Worm (Caenorhabditis elegans): ENCODE measurements around the gene acbp-5.
A peak's percentile ranks its signal among the peaks of the same experiment; 100 is the strongest.

Gene acbp-5

DNA sequence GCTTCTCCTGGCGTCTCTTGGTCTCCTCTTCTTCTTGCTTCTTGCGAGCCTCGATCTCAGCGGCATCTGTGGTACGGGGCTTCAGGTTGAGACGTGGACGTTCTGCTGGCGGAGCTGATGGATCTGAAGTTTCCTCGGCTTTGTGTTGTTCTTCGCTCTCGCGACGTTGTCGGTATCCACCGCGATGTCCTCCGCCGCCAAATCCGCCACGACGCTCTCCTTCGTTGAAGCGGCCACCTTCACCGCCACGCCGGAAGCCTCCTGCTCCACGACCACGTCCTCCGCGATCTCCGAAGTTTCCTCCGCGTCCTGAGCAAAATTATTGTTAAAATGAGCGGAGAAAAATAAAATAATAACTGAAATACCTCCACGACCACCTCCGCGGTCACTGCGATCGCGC is 1.3 kb upstream of the acbp-5 start:
- TF ChIP-seq mcd-1 (GFP tag; IDR thresholded peaks at IDR 0.05) (0 out of 2 replicates have a peak, but pooled peaks have one; percentile 9), lin-35 (GFP tag; optimal IDR thresholded peaks at IDR 0.05) (no peak), hrde-1 (tag; optimal IDR thresholded peaks at IDR 0.05; ENCODE audit: borderline replicate concordance) (no peak), Y53G8AR.9 (GFP tag; conservative IDR thresholded peaks at IDR 0.05) (0 out of 2 replicates have a peak, but pooled peaks have one; percentile 11), chd-7 (tag; optimal IDR thresholded peaks at IDR 0.05) (no peak), zfh-2 (GFP tag; conservative IDR thresholded peaks at IDR 0.05) (peak; percentile 91), madf-8 (GFP tag; conservative IDR thresholded peaks at IDR 0.05) (no peak), ceh-58 (GFP tag; IDR thresholded peaks at IDR 0.05) (no peak), egrh-3 (GFP tag; IDR thresholded peaks at IDR 0.05) (peak; percentile 78; the same call in 1 of the 2 replicates)

DNA sequence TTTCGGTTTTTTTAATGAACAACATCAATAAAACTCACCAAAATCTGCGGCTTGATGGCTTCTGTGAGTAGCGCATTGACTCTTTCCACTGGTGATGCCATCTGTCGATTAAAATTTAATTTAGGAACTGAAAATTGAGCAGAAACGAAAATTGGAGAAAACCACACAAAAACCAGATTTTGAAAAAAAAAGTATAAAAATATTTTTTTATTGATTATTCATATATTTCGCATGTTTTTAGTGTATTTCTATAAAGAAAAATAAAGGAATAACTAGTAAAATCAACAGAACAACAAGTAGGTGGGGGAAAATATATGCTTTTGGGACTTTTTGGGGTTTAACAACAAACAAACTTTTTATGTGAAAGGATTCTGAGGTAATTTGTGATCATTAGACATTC is 739 bp upstream of the acbp-5 start, which contains the start of gene T12D8.10:
Gene T12D8.10, minus strand, starts transcription at position 101 of the 400 bp plus-strand sequence.
- TF ChIP-seq atf-7 (tag; optimal IDR thresholded peaks at IDR 0.05) (no peak), ztf-6 (GFP tag; IDR thresholded peaks at IDR 0.05) (no peak), snpc-1.3 (tag; optimal IDR thresholded peaks at IDR 0.05; ENCODE audit: insufficient read depth) (no peak), F33H1.4 (GFP tag; IDR thresholded peaks at IDR 0.05) (no peak), hsf-1 (GFP tag; IDR thresholded peaks at IDR 0.05) (no peak), nfya-2 (GFP tag; IDR thresholded peaks at IDR 0.05) (no peak), zfh-2 (GFP tag; conservative IDR thresholded peaks at IDR 0.05) (no peak), sea-2 (GFP tag; IDR thresholded peaks at IDR 0.05) (no peak), F22D6.2 (tag; optimal IDR thresholded peaks at IDR 0.05) (no peak), tlf-1 (GFP tag; optimal IDR thresholded peaks at IDR 0.05) (no peak), ceh-100 (GFP tag; IDR thresholded peaks at IDR 0.05) (no peak), mes-4 (tag; optimal IDR thresholded peaks at IDR 0.05) (no peak)

DNA sequence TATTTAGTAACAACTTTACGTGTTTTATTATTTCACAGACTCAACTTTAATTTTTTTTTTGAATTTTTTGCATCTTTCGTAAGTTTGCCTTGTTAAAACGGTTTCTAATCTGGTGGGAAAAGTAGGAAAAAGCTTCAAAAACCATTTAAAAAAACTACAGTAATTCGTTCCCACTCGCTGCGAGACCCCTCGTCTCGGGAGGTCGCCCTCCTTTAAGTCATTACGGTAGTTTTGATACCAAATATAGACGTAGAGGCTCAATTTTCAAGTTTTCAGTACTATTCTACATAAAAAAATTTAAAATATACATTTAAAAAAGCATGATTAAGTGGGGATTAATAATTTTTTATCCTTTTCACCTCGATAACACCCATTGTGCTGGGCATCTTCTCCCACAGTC is 619 bp downstream of the acbp-5 start:
- TF ChIP-seq nfya-2 (GFP tag; IDR thresholded peaks at IDR 0.05) (no peak), F10E7.11 (tag; optimal IDR thresholded peaks at IDR 0.05) (no peak), lsy-27 (tag; optimal IDR thresholded peaks at IDR 0.05; ENCODE audit: borderline replicate concordance, insufficient read depth) (no peak), madf-6 (GFP tag; IDR thresholded peaks at IDR 0.05) (0 out of 2 replicates have a peak, but pooled peaks have one; percentile 30), F33H1.4 (GFP tag; IDR thresholded peaks at IDR 0.05) (peak; percentile 57), F39B2.1 (GFP tag; IDR thresholded peaks at IDR 0.05) (no peak), pbrm-1 (GFP tag; IDR thresholded peaks at IDR 0.05) (no peak), snpc-3.4 (tag; optimal IDR thresholded peaks at IDR 0.05) (no peak), Y67H2A.10 (GFP tag; conservative IDR thresholded peaks at IDR 0.05) (no peak), bed-1 (GFP tag; IDR thresholded peaks at IDR 0.05) (no peak), xnd-1 (tag; optimal IDR thresholded peaks at IDR 0.05) (peak; percentile 53), lsl-1 (GFP tag; optimal IDR thresholded peaks at IDR 0.05) (peak; percentile 76), rec-8 (tag; optimal IDR thresholded peaks at IDR 0.05) (no peak), F55B11.4 (tag; optimal IDR thresholded peaks at IDR 0.05; ENCODE audit: borderline replicate concordance, insufficient read depth) (no peak), nhr-90 (tag; optimal IDR thresholded peaks at IDR 0.05) (no peak)

DNA sequence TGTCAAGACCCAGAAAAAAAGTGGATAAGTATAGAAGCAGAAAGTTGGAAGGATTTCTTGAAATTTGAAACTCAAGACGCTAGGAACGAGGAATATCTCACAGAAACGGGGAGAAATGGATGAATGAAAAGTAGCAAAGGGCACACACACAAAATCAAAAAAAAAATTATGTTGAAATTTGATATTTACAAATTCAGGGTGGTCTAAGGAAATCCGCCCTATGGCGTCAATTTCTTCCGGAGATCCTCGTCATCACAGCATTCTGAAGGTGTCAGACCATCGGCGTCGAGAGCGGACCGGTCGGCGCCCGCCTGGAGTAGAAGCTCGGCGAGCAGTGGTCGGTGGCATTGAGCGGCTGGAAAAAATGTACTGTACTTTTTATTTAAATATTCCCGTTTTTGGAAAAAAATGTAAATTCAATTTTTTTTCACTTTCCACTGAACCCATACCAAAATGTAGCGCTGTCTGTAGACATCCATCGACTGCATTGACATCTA is 1.4 kb downstream of the acbp-5 start:
- TF ChIP-seq F57C9.4 (tag; optimal IDR thresholded peaks at IDR 0.05) (no peak), Y95B8A.8 (GFP tag; IDR thresholded peaks at IDR 0.05) (no peak), Y79H2A.3 (GFP tag; conservative IDR thresholded peaks at IDR 0.05) (no peak), egl-44 (GFP tag; IDR thresholded peaks at IDR 0.05) (no peak), rec-8 (tag; optimal IDR thresholded peaks at IDR 0.05) (no peak), nhr-179 (tag; optimal IDR thresholded peaks at IDR 0.05) (no peak), dpff-1 (tag; optimal IDR thresholded peaks at IDR 0.05) (no peak), zfh-2 (GFP tag; conservative IDR thresholded peaks at IDR 0.05) (peak; percentile 61), aptf-3 (GFP tag; IDR thresholded peaks at IDR 0.05) (no peak), egrh-3 (GFP tag; IDR thresholded peaks at IDR 0.05) (peak; percentile 21; the same call in 1 of the 2 replicates), dpl-1 (GFP tag; optimal IDR thresholded peaks at IDR 0.05) (no peak)

Data from whole organism, young adult.